Fruit fly (Drosophila melanogaster) Kc167 (cell line): ENCODE data around the gene Atg6.

Experiments used
- Myc ChIP-seq: fragments of >200 bp; optimal IDR thresholded peaks from 2 replicates; lab custom pipeline; 2017; ENCODE audit warnings: missing external identifiers
- Sin3A ChIP-seq: fragments of >200 bp; optimal IDR thresholded peaks from 2 replicates; lab custom pipeline; 2018; ENCODE audit warnings: missing external identifiers
- h ChIP-seq: fragments of >200 bp; optimal IDR thresholded peaks from 3 replicates; lab custom pipeline; 2018; ENCODE audit warnings: missing external identifiers

dm6 chr3R:24010637-24011214 is 39.9 kb downstream of the Atg6 start:
- no peak for TF ChIP-seq Sin3A (lab: Kevin White, UChicago)
- TF ChIP-seq h (lab: Kevin White, UChicago): no peak
- TF ChIP-seq Myc (lab: Kevin White, UChicago): no peak
